Worm (Caenorhabditis elegans): ENCODE data around the gene C44B11.4.

The C44B11.4 gene

DNA sequence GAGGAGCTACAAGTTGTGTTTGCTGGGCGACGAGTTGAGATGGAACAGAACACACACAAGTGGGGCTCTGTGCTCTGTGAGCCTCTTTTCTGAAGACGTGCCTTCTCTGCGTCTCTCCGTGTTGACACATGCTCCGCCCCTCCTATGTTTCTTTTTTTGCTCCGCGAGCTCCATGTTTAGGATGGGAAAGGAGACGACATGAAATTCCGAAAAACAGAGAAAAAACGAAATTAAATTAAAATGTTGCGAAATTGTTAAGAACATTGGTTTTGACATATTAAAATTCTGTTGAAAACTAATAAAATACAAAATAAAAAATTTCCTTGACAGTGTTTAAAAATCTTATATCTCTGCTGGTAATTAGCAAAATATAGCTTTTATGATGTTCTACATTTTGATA lies 4.4 kb downstream of the C44B11.4 start, which contains the start of gene mec-12 (continued):
- no peak for TF ChIP-seq sup-37 (GFP tag; optimal IDR thresholded peaks at IDR 0.05)
- TF ChIP-seq lin-35 (GFP tag; optimal IDR thresholded peaks at IDR 0.05), result peak in 1 of 2 experiments; percentile 6
- no peak for TF ChIP-seq mab-9 (GFP tag; IDR thresholded peaks at IDR 0.05)
- TF ChIP-seq nhr-47 (tag; optimal IDR thresholded peaks at IDR 0.05), result peak; percentile 17
- no peak for TF ChIP-seq vab-15 (tag; optimal IDR thresholded peaks at IDR 0.05)
- TF ChIP-seq isw-1 (GFP tag; IDR thresholded peaks at IDR 0.05), result no peak
- peak in 1 of 2 experiments; percentile 3 for TF ChIP-seq efl-1 (optimal IDR thresholded peaks at IDR 0.05)
- no peak for TF ChIP-seq efl-1 (GFP tag; optimal IDR thresholded peaks at IDR 0.05 in 1 of 2)
- TF ChIP-seq nhr-237 (tag; optimal IDR thresholded peaks at IDR 0.05), result no peak
- TF ChIP-seq zip-4 (GFP tag; optimal IDR thresholded peaks at IDR 0.05), result peak; percentile 12
- peak; percentile 78 for TF ChIP-seq lin-14 (GFP tag; optimal IDR thresholded peaks at IDR 0.05)
- no peak for TF ChIP-seq egl-27 (tag; optimal IDR thresholded peaks at IDR 0.05)
- no peak for TF ChIP-seq lsy-2 (tag; optimal IDR thresholded peaks at IDR 0.05)
- no peak for TF ChIP-seq mef-2 (tag; optimal IDR thresholded peaks at IDR 0.05)
- TF ChIP-seq unc-30 (tag; optimal IDR thresholded peaks at IDR 0.05), result no peak
- no peak for TF ChIP-seq hlh-17 (GFP tag; optimal IDR thresholded peaks at IDR 0.05; ENCODE audit: borderline replicate concordance)
- TF ChIP-seq lin-15B (tag; optimal IDR thresholded peaks at IDR 0.05), result no peak
- TF ChIP-seq grh-1 (GFP tag; IDR thresholded peaks at IDR 0.05), result no peak
- peak; percentile 40 for TF ChIP-seq nhr-71 (tag; optimal IDR thresholded peaks at IDR 0.05)
- TF ChIP-seq nhr-85 (tag), result no peak
- no peak for TF ChIP-seq egl-13 (tag; optimal IDR thresholded peaks at IDR 0.05)
- TF ChIP-seq snpc-4 (tag; optimal IDR thresholded peaks at IDR 0.05), result no peak
- TF ChIP-seq ceh-63 (GFP tag; optimal IDR thresholded peaks at IDR 0.05), result peak; percentile 34
- no peak for TF ChIP-seq lin-13 (GFP tag; optimal IDR thresholded peaks at IDR 0.05)
- TF ChIP-seq ceh-8 (GFP tag; optimal IDR thresholded peaks at IDR 0.05), result no peak
- TF ChIP-seq tbx-2 (tag; optimal IDR thresholded peaks at IDR 0.05), result peak; percentile 10
- no peak for TF ChIP-seq nhr-19 (GFP tag; conservative IDR thresholded peaks at IDR 0.05)
- TF ChIP-seq hlh-4 (tag; optimal IDR thresholded peaks at IDR 0.05), result no peak
- no peak for TF ChIP-seq swsn-7 (tag; optimal IDR thresholded peaks at IDR 0.05)
- TF ChIP-seq fkh-4 (tag; optimal IDR thresholded peaks at IDR 0.05; ENCODE audit: borderline replicate concordance), result no peak
- TF ChIP-seq zag-1 (tag; optimal IDR thresholded peaks at IDR 0.05), result no peak
- TF ChIP-seq sox-4 (tag; optimal IDR thresholded peaks at IDR 0.05), result no peak
- no peak for TF ChIP-seq elt-2 (tag; optimal IDR thresholded peaks at IDR 0.05)
- no peak for TF ChIP-seq blmp-1 (tag; optimal IDR thresholded peaks at IDR 0.05)
- peak; percentile 34 for TF ChIP-seq fkh-10 (GFP tag; optimal IDR thresholded peaks at IDR 0.05)
- no peak for TF ChIP-seq nhr-90 (tag; optimal IDR thresholded peaks at IDR 0.05; ENCODE audit: poor library complexity)

DNA sequence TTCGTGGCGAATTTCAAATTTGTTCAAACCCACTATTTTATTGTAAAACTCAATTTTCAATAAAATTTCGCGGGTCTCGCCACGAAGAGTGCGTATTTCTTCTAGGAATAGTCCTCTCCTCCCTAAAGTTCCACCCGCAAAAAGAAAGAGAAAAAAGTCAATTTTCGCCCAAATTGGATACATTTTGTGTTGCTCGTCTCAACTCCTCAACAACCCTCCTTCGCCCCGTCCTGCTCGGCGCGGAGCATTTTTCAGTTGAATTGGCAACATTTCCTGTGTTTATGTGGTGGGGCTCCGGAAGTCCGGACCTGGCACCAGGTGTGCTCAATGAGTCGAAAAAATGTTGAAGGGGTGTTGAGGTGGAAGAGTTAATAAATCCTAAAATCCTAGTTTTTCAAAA lies 5.5 kb downstream of the C44B11.4 start:
- TF ChIP-seq C34B4.2 (tag; optimal IDR thresholded peaks at IDR 0.05) (no peak), fkh-8 (tag; optimal IDR thresholded peaks at IDR 0.05) (peak; percentile 41), lin-14 (GFP tag; optimal IDR thresholded peaks at IDR 0.05) (peak; percentile 61)

DNA sequence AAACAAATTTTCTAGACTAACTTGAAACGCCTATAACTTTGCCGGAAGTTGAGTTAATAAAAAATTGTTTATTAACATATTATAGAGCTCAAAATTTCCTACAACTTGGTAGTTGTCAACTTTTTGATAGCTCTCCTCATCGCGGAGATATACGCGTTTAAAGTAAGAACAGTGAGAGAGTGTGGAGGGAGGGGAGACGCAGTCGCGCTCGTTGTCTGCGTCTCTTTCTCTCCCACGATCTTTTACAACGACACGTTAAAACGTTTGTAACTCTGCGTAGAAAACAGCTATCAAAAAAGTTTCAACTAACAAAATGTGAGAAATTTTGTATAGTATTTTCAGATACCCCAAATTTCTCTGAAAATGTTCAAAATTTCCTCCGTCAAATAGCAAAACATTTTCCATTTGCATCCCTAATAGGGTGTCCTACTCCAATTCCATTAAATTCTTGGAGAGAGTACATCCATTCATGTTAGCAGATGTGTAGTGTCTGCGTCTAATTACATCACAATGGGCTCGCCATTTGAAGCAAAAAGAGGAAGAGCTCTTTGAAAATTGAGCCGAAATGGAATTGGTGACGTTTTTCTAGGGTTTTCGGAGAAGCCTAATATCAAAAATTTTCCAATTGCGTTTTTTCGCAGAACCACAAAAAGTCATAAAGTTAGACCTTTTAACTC lies 7.1 kb downstream of the C44B11.4 start:
- TF ChIP-seq zip-4 (GFP tag; optimal IDR thresholded peaks at IDR 0.05) (no peak), lin-14 (GFP tag; optimal IDR thresholded peaks at IDR 0.05) (peak; percentile 64), ceh-88 (GFP tag; IDR thresholded peaks at IDR 0.05) (no peak)
